Worm (Caenorhabditis elegans): ENCODE measurements around the gene rocf-1.

- TF ChIP-seq pes-1 (GFP tag; IDR thresholded peaks at IDR 0.05) (no peak), scrt-1 (GFP tag; IDR thresholded peaks at IDR 0.05) (no peak), ama-1 (optimal IDR thresholded peaks at IDR 0.05) (no peak), tra-4 (tag; optimal IDR thresholded peaks at IDR 0.05) (no peak)
Measured at ce11 chrV:15503603-15504002, 39.3 kb upstream of the rocf-1 start.

Data from whole organism, early embryonic.